Worm (Caenorhabditis elegans) whole organism, late embryonic: Measurements from ENCODE around the gene C13A2.12.

Source experiments
- C08G9.2 ChIP-seq: sonication (generic microtip); optimal IDR thresholded peaks from 2 replicates; lab custom pipeline; 2016; ENCODE audit warnings: mild to moderate bottlenecking, missing genetic modification characterization, moderate library complexity, missing compliant biosample characterization
- K02D7.2 ChIP-seq: sonication (generic microtip); optimal IDR thresholded peaks from 2 replicates; lab custom pipeline; 2017; ENCODE audit warnings: mild to moderate bottlenecking, missing genetic modification characterization, missing compliant biosample characterization
- T23F11.4 ChIP-seq: fragments of 200-800 bp; sonication (Bioruptor generic); optimal IDR thresholded peaks from 2 replicates; lab custom pipeline; 2018; ENCODE audit warnings: mild to moderate bottlenecking, missing genetic modification characterization, missing compliant biosample characterization
- Y22D7AL.16 ChIP-seq: sonication (generic microtip); optimal IDR thresholded peaks from 2 replicates; lab custom pipeline; 2016; ENCODE audit warnings: missing genetic modification characterization, missing compliant biosample characterization
- ceh-14 ChIP-seq: sonication (generic microtip); optimal IDR thresholded peaks from 2 replicates; lab custom pipeline; 2016; ENCODE audit warnings: missing genotype, missing genetic modification characterization, missing compliant biosample characterization
- ceh-18 ChIP-seq: sonication (generic microtip); optimal IDR thresholded peaks from 2 replicates; lab custom pipeline; 2016; ENCODE audit warnings: missing genetic modification characterization, missing compliant biosample characterization
- ceh-19 ChIP-seq: fragments of 200-800 bp; sonication (Bioruptor generic); optimal IDR thresholded peaks from 2 replicates; lab custom pipeline; 2018; ENCODE audit warnings: mild to moderate bottlenecking, missing genetic modification characterization, missing compliant biosample characterization
- ceh-24 ChIP-seq: sonication (generic microtip); optimal IDR thresholded peaks from 2 replicates; lab custom pipeline; 2016; ENCODE audit warnings: mild to moderate bottlenecking, missing genetic modification characterization, missing compliant biosample characterization
- ceh-30 ChIP-seq: fragments of 150-350 bp; optimal IDR thresholded peaks from 2 replicates; lab custom pipeline; 2014; ENCODE audit warnings: missing biosample characterization, missing genetic modification characterization
- ceh-31 ChIP-seq: sonication (generic microtip); optimal IDR thresholded peaks from 2 replicates; lab custom pipeline; 2016; ENCODE audit warnings: missing genetic modification characterization, missing compliant biosample characterization
- ceh-48 ChIP-seq: sonication (generic microtip); optimal IDR thresholded peaks from 2 replicates; lab custom pipeline; 2016; ENCODE audit warnings: missing genetic modification characterization, inconsistent platforms, missing compliant biosample characterization
- che-1 ChIP-seq: sonication (generic microtip); optimal IDR thresholded peaks from 2 replicates; lab custom pipeline; 2016; ENCODE audit warnings: mild to moderate bottlenecking, missing genetic modification characterization, missing compliant biosample characterization
- elt-2 ChIP-seq: sonication (generic microtip); optimal IDR thresholded peaks from 2 replicates; lab custom pipeline; 2016; ENCODE audit warnings: missing genetic modification reagents, missing genetic modification characterization, missing compliant biosample characterization
- elt-4 ChIP-seq: sonication (generic microtip); optimal IDR thresholded peaks from 2 replicates; lab custom pipeline; 2016; ENCODE audit warnings: missing genetic modification characterization, missing compliant biosample characterization
- fax-1 ChIP-seq: sonication (generic microtip); optimal IDR thresholded peaks from 2 replicates; lab custom pipeline; 2016; ENCODE audit warnings: missing genotype, missing genetic modification characterization, missing compliant biosample characterization
- fkh-10 ChIP-seq: fragments of 150-350 bp; optimal IDR thresholded peaks from 2 replicates; lab custom pipeline; 2014; ENCODE audit warnings: missing biosample characterization, missing genetic modification reagents, missing genetic modification characterization
- fkh-6 ChIP-seq: sonication (generic microtip); optimal IDR thresholded peaks from 2 replicates; lab custom pipeline; 2016; ENCODE audit warnings: missing genetic modification characterization, missing compliant biosample characterization
- gmeb-2 ChIP-seq: sonication (generic microtip); optimal IDR thresholded peaks from 2 replicates; lab custom pipeline; 2016; ENCODE audit warnings: missing genetic modification characterization, inconsistent platforms, missing compliant biosample characterization
- hlh-13 ChIP-seq: fragments of 200-800 bp; sonication (Bioruptor generic); optimal IDR thresholded peaks from 2 replicates; lab custom pipeline; 2018; ENCODE audit warnings: mild to moderate bottlenecking, missing genetic modification characterization, missing compliant biosample characterization
- hlh-15 ChIP-seq: sonication (generic microtip); optimal IDR thresholded peaks from 2 replicates; lab custom pipeline; 2016; ENCODE audit warnings: missing genetic modification characterization, missing compliant biosample characterization
- hlh-6 ChIP-seq: sonication (generic microtip); optimal IDR thresholded peaks from 2 replicates; lab custom pipeline; 2016; ENCODE audit warnings: missing genotype, missing genetic modification characterization, missing compliant biosample characterization
- lin-11 ChIP-seq: fragments of 200-800 bp; sonication (Bioruptor generic); optimal IDR thresholded peaks from 2 replicates; lab custom pipeline; 2018; ENCODE audit warnings: mild to moderate bottlenecking, missing genetic modification characterization, missing compliant biosample characterization
- madf-2 ChIP-seq: sonication (generic microtip); optimal IDR thresholded peaks from 2 replicates; lab custom pipeline; 2017; ENCODE audit warnings: missing genetic modification characterization, missing compliant biosample characterization
- mec-3 ChIP-seq: sonication (generic microtip); optimal IDR thresholded peaks from 2 replicates; lab custom pipeline; 2016; ENCODE audit warnings: borderline replicate concordance, missing genetic modification characterization, missing compliant biosample characterization
- nfya-1 ChIP-seq: sonication (generic microtip); optimal IDR thresholded peaks from 2 replicates; lab custom pipeline; 2017; ENCODE audit warnings: missing genetic modification characterization, mild to moderate bottlenecking, missing compliant biosample characterization, antibody characterized with exemption, moderate library complexity
- npax-4 ChIP-seq: sonication (generic microtip); optimal IDR thresholded peaks from 2 replicates; lab custom pipeline; 2016; ENCODE audit warnings: missing genetic modification characterization, missing compliant biosample characterization
- odd-2 ChIP-seq: sonication (generic microtip); optimal IDR thresholded peaks from 2 replicates; lab custom pipeline; 2017; ENCODE audit warnings: antibody characterized with exemption, mild to moderate bottlenecking, missing genetic modification characterization, missing compliant biosample characterization
- pat-9 ChIP-seq: fragments of 200-800 bp; sonication (Bioruptor generic); optimal IDR thresholded peaks from 2 replicates; lab custom pipeline; 2018; ENCODE audit warnings: mild to moderate bottlenecking, missing genetic modification characterization, moderate library complexity, missing compliant biosample characterization
- pax-1 ChIP-seq: fragments of 150-350 bp; optimal IDR thresholded peaks from 2 replicates; lab custom pipeline; 2014; ENCODE audit warnings: missing biosample characterization, missing genetic modification characterization
- pha-4 ChIP-seq: fragments of 150-350 bp; optimal IDR thresholded peaks from 2 replicates; lab custom pipeline; 2018; ENCODE audit warnings: missing biosample characterization, missing genetic modification reagents, missing genetic modification characterization
- pqm-1 ChIP-seq: sonication (generic microtip); optimal IDR thresholded peaks from 2 replicates; lab custom pipeline; 2016; ENCODE audit warnings: missing genetic modification characterization, missing compliant biosample characterization
- ref-2 ChIP-seq: sonication (generic microtip); optimal IDR thresholded peaks from 2 replicates; lab custom pipeline; 2016; ENCODE audit warnings: missing genetic modification characterization, missing compliant biosample characterization
- rnt-1 ChIP-seq: sonication (generic microtip); optimal IDR thresholded peaks from 2 replicates; lab custom pipeline; 2016; ENCODE audit warnings: missing genetic modification characterization, missing compliant biosample characterization
- sdc-2 ChIP-seq: sonication (generic microtip); optimal IDR thresholded peaks from 2 replicates; lab custom pipeline; 2016; ENCODE audit warnings: missing genotype, missing genetic modification characterization, missing compliant biosample characterization
- syd-9 ChIP-seq: sonication (generic microtip); optimal IDR thresholded peaks from 2 replicates; lab custom pipeline; 2016; ENCODE audit warnings: mild to moderate bottlenecking, missing genetic modification characterization, moderate library complexity, missing compliant biosample characterization
- tbx-2 ChIP-seq: sonication (generic microtip); optimal IDR thresholded peaks from 2 replicates; lab custom pipeline; 2016; ENCODE audit warnings: missing genetic modification characterization, missing compliant biosample characterization
- tbx-7 ChIP-seq: sonication (generic microtip); optimal IDR thresholded peaks from 2 replicates; lab custom pipeline; 2016; ENCODE audit warnings: missing genotype, missing genetic modification characterization, missing compliant biosample characterization
- ttx-3 ChIP-seq: sonication (generic microtip); optimal IDR thresholded peaks from 2 replicates; lab custom pipeline; 2016; ENCODE audit warnings: missing genetic modification reagents, missing genetic modification characterization, missing compliant biosample characterization
- unc-42 ChIP-seq: sonication (generic microtip); optimal IDR thresholded peaks from 2 replicates; lab custom pipeline; 2016; ENCODE audit warnings: missing genotype, missing genetic modification characterization, missing compliant biosample characterization
- unc-55 ChIP-seq: sonication (generic microtip); optimal IDR thresholded peaks from 2 replicates; lab custom pipeline; 2017; ENCODE audit warnings: missing biosample characterization, missing genetic modification reagents, missing genetic modification characterization
- ztf-16 ChIP-seq: sonication (generic microtip); optimal IDR thresholded peaks from 2 replicates; lab custom pipeline; 2017; ENCODE audit warnings: missing genetic modification characterization, missing compliant biosample characterization

The C13A2.12 gene

DNA sequence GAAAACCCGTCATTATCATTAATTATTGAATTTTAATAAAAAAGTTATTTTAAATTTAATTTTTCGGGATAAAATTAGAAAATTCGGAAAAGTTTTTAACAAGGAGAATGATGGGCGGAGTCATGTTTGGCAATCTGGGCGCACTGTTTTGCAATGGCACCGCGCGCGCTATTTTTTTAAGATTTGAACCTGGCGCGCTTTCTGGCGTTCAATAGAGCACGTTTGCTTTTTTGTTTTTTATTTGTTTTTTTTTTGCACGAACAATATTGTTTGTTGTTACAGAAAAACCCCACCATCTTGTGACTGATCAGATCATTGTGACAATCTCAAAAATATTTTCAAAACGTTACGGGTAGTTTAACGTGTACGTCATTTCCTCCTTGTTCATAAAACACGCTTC, 21.9 kb upstream of the C13A2.12 start, which contains the start of gene hyls-1:
hyls-1 (plus strand) TSS at position 249 of the 400 bp plus-strand sequence.
- TF ChIP-seq C08G9.2 (tag; lab: Kevin White, UChicago) = no peak
- TF ChIP-seq ceh-18 = peak; percentile 58
- peak; percentile 36 for TF ChIP-seq elt-2 (tag; lab: Kevin White, UChicago)
- TF ChIP-seq npax-4 (tag; lab: Kevin White, UChicago) = no peak
- no peak for TF ChIP-seq T23F11.4
- peak; percentile 82 for TF ChIP-seq nfya-1
- peak; percentile 25 for TF ChIP-seq ceh-14 (tag; lab: Kevin White, UChicago)
- TF ChIP-seq ceh-48 = no peak
- TF ChIP-seq unc-42 (tag; lab: Kevin White, UChicago) = peak; percentile 59
- no peak for TF ChIP-seq tbx-2 (tag; lab: Kevin White, UChicago)
- peak; percentile 7 for TF ChIP-seq ztf-16 (tag; lab: Kevin White, UChicago)
- peak; percentile 57 for TF ChIP-seq ceh-31 (tag; lab: Kevin White, UChicago)
- TF ChIP-seq mec-3 (tag; lab: Kevin White, UChicago) = no peak
- no peak for TF ChIP-seq hlh-13
- TF ChIP-seq syd-9 (tag; lab: Kevin White, UChicago) = no peak
- no peak for TF ChIP-seq fkh-6 (tag; lab: Kevin White, UChicago)
- TF ChIP-seq pax-1 (tag; lab: Kevin White, UChicago) = peak; percentile 74

DNA sequence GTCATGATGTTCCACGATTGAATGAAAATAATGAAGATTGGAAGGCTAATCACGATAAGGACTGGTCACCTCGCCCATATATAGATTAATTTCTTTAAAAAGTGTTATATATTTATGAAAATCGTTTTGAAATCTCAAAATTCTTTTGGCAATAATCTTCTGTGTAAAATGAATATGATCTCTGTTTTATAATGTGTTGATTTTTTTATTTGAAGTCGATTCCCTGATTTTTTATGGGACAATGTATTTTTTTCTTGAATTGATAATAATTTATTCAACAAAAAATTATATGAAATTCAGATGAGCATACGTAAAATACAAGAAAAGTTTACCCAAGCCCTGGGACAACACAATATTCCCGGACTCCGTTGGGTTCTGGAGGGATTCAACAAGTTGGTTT, 19.6 kb upstream of the C13A2.12 start, which contains the start of gene C05C8.1:
C05C8.1 (plus strand) TSS at position 301 of the 400 bp plus-strand sequence.
- no peak for TF ChIP-seq unc-55 (GFP tag; lab: Kevin White, UChicago)
- TF ChIP-seq, all 69 proteins: peak for 0

DNA sequence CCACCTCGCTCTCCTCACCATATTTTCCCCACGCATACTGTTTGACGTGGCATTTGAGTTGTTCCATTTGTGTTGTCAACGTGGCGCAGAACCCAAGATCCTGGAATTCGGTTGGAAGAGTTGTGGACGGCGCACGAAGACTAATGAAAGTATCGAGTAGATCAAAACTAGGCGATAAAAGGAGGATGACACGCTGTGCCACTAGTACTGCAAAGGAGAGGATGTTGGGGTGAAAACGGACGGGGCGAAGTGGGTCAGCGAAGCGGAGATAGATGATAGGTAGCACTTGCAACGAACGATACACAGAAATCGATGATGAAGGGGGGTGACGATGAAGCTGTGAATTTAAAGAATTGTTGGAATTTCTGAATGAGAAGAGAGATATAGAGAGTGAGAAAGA, 12.1 kb upstream of the C13A2.12 start, which contains the start of gene C05C8.7:
C05C8.7 (minus strand) TSS at position 100 of the 400 bp plus-strand sequence.
- no peak for TF ChIP-seq madf-2 (tag; lab: Kevin White, UChicago)

DNA sequence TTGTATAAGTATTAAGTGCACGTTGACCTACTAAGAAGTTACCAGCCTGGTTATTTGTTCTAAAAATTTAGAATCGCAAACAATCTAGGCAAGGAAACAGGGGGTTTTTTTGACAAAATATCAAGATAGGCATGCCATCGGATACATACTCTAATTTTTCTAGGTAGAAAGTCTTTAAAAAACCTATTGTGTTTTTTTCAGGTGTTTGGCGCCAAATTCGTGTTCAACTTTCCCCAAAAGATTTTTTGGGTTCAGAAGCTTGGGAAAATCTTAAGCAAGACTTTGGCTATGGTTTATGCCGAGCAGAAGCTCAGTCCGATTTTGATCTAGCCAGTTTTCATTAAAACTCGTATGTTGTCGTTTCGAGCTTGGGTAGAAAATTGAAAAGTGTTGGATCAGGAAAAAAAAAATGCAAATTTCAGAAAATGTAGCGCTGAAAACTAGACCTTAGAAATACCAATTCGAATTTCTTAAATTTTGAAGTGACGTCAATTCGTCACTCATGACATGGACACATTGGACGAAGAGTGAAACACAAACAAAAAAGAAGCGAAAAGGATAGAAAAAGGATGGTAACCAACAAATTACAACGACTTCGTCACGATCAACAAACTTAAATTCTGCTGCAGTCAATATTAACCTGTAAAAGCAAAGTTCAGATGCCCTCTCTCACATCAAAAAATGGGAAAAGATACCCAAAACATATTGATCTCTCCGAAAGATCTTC, 10.7 kb upstream of the C13A2.12 start:
- TF ChIP-seq madf-2 (tag; lab: Kevin White, UChicago) = no peak
- no peak for TF ChIP-seq fkh-6 (tag; lab: Kevin White, UChicago)
- no peak for TF ChIP-seq ttx-3 (tag; lab: Kevin White, UChicago)
- TF ChIP-seq fax-1 (tag; lab: Kevin White, UChicago) = no peak
- TF ChIP-seq lin-11 (tag; lab: Kevin White, UChicago) = no peak
- TF ChIP-seq ceh-18 = no peak
- TF ChIP-seq pha-4 (tag; lab: Kevin White, UChicago) = no peak
- no peak for TF ChIP-seq tbx-7 (tag; lab: Kevin White, UChicago)
- no peak for TF ChIP-seq syd-9 (tag; lab: Kevin White, UChicago)
- no peak for TF ChIP-seq ceh-31 (tag; lab: Kevin White, UChicago)
- no peak for TF ChIP-seq elt-4
- no peak for TF ChIP-seq ceh-30 (tag; lab: Kevin White, UChicago)
- TF ChIP-seq odd-2 = no peak
- TF ChIP-seq fkh-10 (GFP tag; lab: Kevin White, UChicago) = no peak
- TF ChIP-seq elt-2 (tag; lab: Kevin White, UChicago) = no peak
- TF ChIP-seq rnt-1 (tag; lab: Kevin White, UChicago) = no peak
- no peak for TF ChIP-seq hlh-6 (tag; lab: Kevin White, UChicago)
- no peak for TF ChIP-seq ceh-24 (tag; lab: Kevin White, UChicago)

- TF ChIP-seq gmeb-2 (no peak), K02D7.2 (tag; lab: Kevin White, UChicago) (no peak), Y22D7AL.16 (tag; lab: Kevin White, UChicago) (no peak), tbx-2 (tag; lab: Kevin White, UChicago) (no peak), T23F11.4 (no peak), che-1 (tag; lab: Kevin White, UChicago) (no peak), pat-9 (tag; lab: Kevin White, UChicago) (no peak), ceh-19 (GFP tag; lab: Kevin White, UChicago) (no peak), sdc-2 (tag; lab: Kevin White, UChicago) (no peak), ref-2 (tag; lab: Kevin White, UChicago) (no peak), pqm-1 (tag; lab: Kevin White, UChicago) (no peak), ceh-24 (tag; lab: Kevin White, UChicago) (no peak), hlh-15 (tag; lab: Kevin White, UChicago) (no peak), elt-2 (tag; lab: Kevin White, UChicago) (no peak)
Observed at ce11 chrV:7255095-7255494, 4.0 kb upstream of the C13A2.12 start, which contains the start of gene C05C8.8. Gene C05C8.8 (minus strand): TSS chrV:7255195.
